Fruit fly (Drosophila melanogaster) whole organism: Measurements from ENCODE around the gene Jupiter.

Experiments used
- CG8478 ChIP-seq: fragments of >200 bp; optimal IDR thresholded peaks from 2 replicates; lab custom pipeline; 2018; ENCODE audit warnings: inconsistent platforms
- EcR ChIP-seq, 2 experiments: fragments of >200 bp; optimal IDR thresholded peaks; 2 replicates each; lab custom pipeline; 2017; ENCODE audit warnings: missing biosample characterization in 2 of 2, missing genetic modification characterization in 2 of 2, missing genetic modification reagents in 2 of 2
- pan ChIP-seq: fragments of >200 bp; optimal IDR thresholded peaks from 2 replicates; lab custom pipeline; 2017
- psq ChIP-seq: fragments of >200 bp; optimal IDR thresholded peaks from 2 replicates; lab custom pipeline; 2017
- usp ChIP-seq: fragments of >200 bp; optimal IDR thresholded peaks from 2 replicates; lab custom pipeline; 2017; ENCODE audit warnings: missing biosample characterization, missing genetic modification characterization, mixed read lengths

dm6 chr3R:11581340-11582252 lies 38.1 kb downstream of the Jupiter start, which contains the start of gene wkd:
- no peak for TF ChIP-seq psq (lab: Kevin White, UChicago)
- TF ChIP-seq usp (GFP tag; lab: Kevin White, UChicago), result no peak
- TF ChIP-seq EcR (GFP tag; optimal IDR thresholded peaks at IDR 0.05; lab: Kevin White, UChicago), result no peak
- TF ChIP-seq CG8478, result no peak
- no peak for TF ChIP-seq pan (lab: Kevin White, UChicago)
